Worm (Caenorhabditis elegans): ENCODE measurements around the gene igeg-2.

ce11 chrX:11447695-11448094 lies 1.3 kb upstream of the igeg-2 start:
- TF ChIP-seq egl-27 (tag; optimal IDR thresholded peaks at IDR 0.05) (no peak), nhr-41 (GFP tag; IDR thresholded peaks at IDR 0.05) (no peak), fkh-10 (GFP tag; optimal IDR thresholded peaks at IDR 0.05) (no peak), T26A8.4 (GFP tag; IDR thresholded peaks at IDR 0.05) (no peak), hmg-1.1 (GFP tag; IDR thresholded peaks at IDR 0.05) (no peak), mdl-1 (tag; optimal IDR thresholded peaks at IDR 0.05) (no peak), nhr-77 (tag; optimal IDR thresholded peaks at IDR 0.05) (no peak), snpc-4 (tag; optimal IDR thresholded peaks at IDR 0.05) (no peak), zag-1 (tag; optimal IDR thresholded peaks at IDR 0.05) (no peak), ZK546.5 (tag; optimal IDR thresholded peaks at IDR 0.05) (no peak), pha-4 (GFP tag; IDR thresholded peaks at IDR 0.05) (no peak), pha-4 (tag; optimal IDR thresholded peaks at IDR 0.05) (no peak)

Measured in whole organism, L4 larva.